Worm (Caenorhabditis elegans) whole organism, L2 larva: Measurements from ENCODE around the gene C07H4.1.

ENCODE experiments used
- C34F6.9 ChIP-seq: fragments of 150-350 bp; optimal IDR thresholded peaks from 2 replicates; lab custom pipeline; 2014; ENCODE audit warnings: missing biosample characterization, missing genetic modification characterization
- F13H6.1 ChIP-seq: sonication (generic microtip); optimal IDR thresholded peaks from 2 replicates; lab custom pipeline; 2016; ENCODE audit warnings: missing genetic modification characterization, missing compliant biosample characterization
- R02D3.7 ChIP-seq: fragments of 150-350 bp; optimal IDR thresholded peaks from 2 replicates; lab custom pipeline; 2014; ENCODE audit warnings: missing biosample characterization, missing genetic modification characterization
- alr-1 ChIP-seq: fragments of 150-350 bp; optimal IDR thresholded peaks from 2 replicates; lab custom pipeline; 2014; ENCODE audit warnings: missing biosample characterization, missing genetic modification characterization
- aly-2 ChIP-seq: fragments of 150-350 bp; optimal IDR thresholded peaks from 2 replicates; lab custom pipeline; 2014; ENCODE audit warnings: missing biosample characterization, missing genetic modification characterization
- ama-1 ChIP-seq: fragments of 150-350 bp; optimal IDR thresholded peaks from 2 replicates; lab custom pipeline; 2018; ENCODE audit warnings: inconsistent platforms
- blmp-1 ChIP-seq: sonication (generic microtip); optimal IDR thresholded peaks from 2 replicates; lab custom pipeline; 2017; ENCODE audit warnings: missing genetic modification characterization, mild to moderate bottlenecking, missing compliant biosample characterization, antibody characterized with exemption, moderate library complexity; ENCODE audit not compliant: insufficient read depth
- ceh-16 ChIP-seq: fragments of 150-350 bp; optimal IDR thresholded peaks from 2 replicates; lab custom pipeline; 2014; ENCODE audit warnings: missing biosample characterization, missing genetic modification characterization
- ceh-82 ChIP-seq: fragments of 150-350 bp; optimal IDR thresholded peaks from 2 replicates; lab custom pipeline; 2014; ENCODE audit warnings: missing biosample characterization, missing genetic modification characterization
- crh-2 ChIP-seq: sonication (generic microtip); optimal IDR thresholded peaks from 2 replicates; lab custom pipeline; 2017; ENCODE audit warnings: missing biosample characterization, missing genetic modification characterization
- egl-27 ChIP-seq: sonication (generic microtip); optimal IDR thresholded peaks from 3 replicates; lab custom pipeline; 2017; ENCODE audit warnings: missing biosample characterization, missing genetic modification reagents, missing genetic modification characterization
- elt-1 ChIP-seq: fragments of 150-350 bp; optimal IDR thresholded peaks from 2 replicates; lab custom pipeline; 2014; ENCODE audit warnings: missing biosample characterization, missing genetic modification characterization
- elt-3 ChIP-seq: sonication (generic microtip); optimal IDR thresholded peaks from 2 replicates; lab custom pipeline; 2017; ENCODE audit warnings: missing biosample characterization, missing genetic modification characterization
- fos-1 ChIP-seq: fragments of 150-350 bp; optimal IDR thresholded peaks from 2 replicates; lab custom pipeline; 2014; ENCODE audit warnings: missing biosample characterization, missing genetic modification characterization
- gmeb-1 ChIP-seq: fragments of 150-350 bp; optimal IDR thresholded peaks from 2 replicates; lab custom pipeline; 2014; ENCODE audit warnings: missing biosample characterization, missing genetic modification characterization
- lin-13 ChIP-seq: fragments of 150-350 bp; optimal IDR thresholded peaks from 2 replicates; lab custom pipeline; 2014; ENCODE audit warnings: missing biosample characterization, missing genetic modification reagents, missing genetic modification characterization
- lsy-2 ChIP-seq, 2 experiments: fragments of 150-350 bp in 1 of 2; sonication (generic microtip) in 1 of 2; optimal IDR thresholded peaks; 2 replicates each; lab custom pipeline; 2014 to 2017; ENCODE audit warnings: missing biosample characterization in 2 of 2, missing genetic modification characterization in 2 of 2
- mab-5 ChIP-seq: fragments of 150-350 bp; optimal IDR thresholded peaks from 2 replicates; lab custom pipeline; 2014; ENCODE audit warnings: missing biosample characterization, missing genetic modification characterization
- mbf-1 ChIP-seq: sonication (generic microtip); optimal IDR thresholded peaks from 2 replicates; lab custom pipeline; 2017; ENCODE audit warnings: missing biosample characterization, missing genetic modification characterization
- nhr-10 ChIP-seq: sonication (generic microtip); optimal IDR thresholded peaks from 2 replicates; lab custom pipeline; 2017; ENCODE audit warnings: missing biosample characterization, missing genetic modification characterization
- nhr-129 ChIP-seq: fragments of 150-350 bp; optimal IDR thresholded peaks from 2 replicates; lab custom pipeline; 2014; ENCODE audit warnings: missing biosample characterization, missing genetic modification characterization
- nhr-23 ChIP-seq: fragments of 150-350 bp; optimal IDR thresholded peaks from 2 replicates; lab custom pipeline; 2014; ENCODE audit warnings: missing biosample characterization, missing genetic modification reagents, missing genetic modification characterization
- nhr-25 ChIP-seq: fragments of 150-350 bp; sonication (generic microtip); optimal IDR thresholded peaks from 3 replicates; lab custom pipeline; 2014; ENCODE audit warnings: missing biosample characterization, missing genetic modification characterization
- nhr-6 ChIP-seq: fragments of 150-350 bp; optimal IDR thresholded peaks from 2 replicates; lab custom pipeline; 2014; ENCODE audit warnings: missing biosample characterization, missing genetic modification characterization
- sem-4 ChIP-seq: fragments of 150-350 bp; optimal IDR thresholded peaks from 2 replicates; lab custom pipeline; 2014; ENCODE audit warnings: missing biosample characterization, missing genetic modification reagents, missing genetic modification characterization
- sma-9 ChIP-seq, 2 experiments: fragments of 150-350 bp in 1 of 2; sonication (generic microtip) in 1 of 2; optimal IDR thresholded peaks; 2 replicates each; lab custom pipeline; 2014 to 2016; ENCODE audit warnings: missing genetic modification characterization in 2 of 2, mild to moderate bottlenecking in 1 of 2, missing biosample characterization in 1 of 2, missing compliant biosample characterization in 1 of 2, missing genetic modification reagents in 1 of 2, moderate library complexity in 1 of 2
- unc-39 ChIP-seq: fragments of 150-350 bp; optimal IDR thresholded peaks from 2 replicates; lab custom pipeline; 2014; ENCODE audit warnings: missing biosample characterization, missing genetic modification characterization
- ztf-1 ChIP-seq: fragments of 200-800 bp; sonication (Bioruptor generic); conservative IDR thresholded peaks from 2 replicates; pipeline ENCODE4 v1.3.6; 2022; ENCODE audit warnings: missing genetic modification characterization, missing compliant biosample characterization
- ztf-11 ChIP-seq: sonication (generic microtip); optimal IDR thresholded peaks from 2 replicates; lab custom pipeline; 2017; ENCODE audit warnings: missing biosample characterization, missing genetic modification characterization
- ztf-4 ChIP-seq: fragments of 150-350 bp; optimal IDR thresholded peaks from 2 replicates; lab custom pipeline; 2014; ENCODE audit warnings: missing biosample characterization, missing genetic modification characterization

Gene C07H4.1

DNA sequence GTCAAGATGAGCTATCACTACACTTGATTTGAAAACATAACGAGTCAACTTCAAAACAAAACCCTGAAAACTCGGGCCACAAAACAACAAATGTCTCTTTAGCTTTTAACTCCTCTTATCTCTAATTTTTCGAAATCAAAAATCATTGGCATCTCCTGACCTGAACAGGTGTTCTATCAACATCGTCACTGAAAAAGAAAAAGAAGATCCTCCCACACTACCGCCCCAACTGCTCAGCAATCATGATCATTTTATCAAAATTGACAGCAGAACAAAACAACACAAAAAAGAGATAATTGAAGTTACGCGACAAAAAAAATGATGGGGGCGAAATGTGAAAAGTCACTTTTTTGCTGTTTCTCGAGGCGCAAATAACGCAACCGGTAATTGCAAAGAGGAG is 15.1 kb downstream of the C07H4.1 start:
- TF ChIP-seq nhr-129 = peak; percentile 15
- TF ChIP-seq sem-4 (tag; lab: Kevin White, UChicago) = no peak
- TF ChIP-seq F13H6.1 (tag; lab: Kevin White, UChicago) = peak; percentile 53
- peak; percentile 42 for TF ChIP-seq C34F6.9 (tag; lab: Kevin White, UChicago)

DNA sequence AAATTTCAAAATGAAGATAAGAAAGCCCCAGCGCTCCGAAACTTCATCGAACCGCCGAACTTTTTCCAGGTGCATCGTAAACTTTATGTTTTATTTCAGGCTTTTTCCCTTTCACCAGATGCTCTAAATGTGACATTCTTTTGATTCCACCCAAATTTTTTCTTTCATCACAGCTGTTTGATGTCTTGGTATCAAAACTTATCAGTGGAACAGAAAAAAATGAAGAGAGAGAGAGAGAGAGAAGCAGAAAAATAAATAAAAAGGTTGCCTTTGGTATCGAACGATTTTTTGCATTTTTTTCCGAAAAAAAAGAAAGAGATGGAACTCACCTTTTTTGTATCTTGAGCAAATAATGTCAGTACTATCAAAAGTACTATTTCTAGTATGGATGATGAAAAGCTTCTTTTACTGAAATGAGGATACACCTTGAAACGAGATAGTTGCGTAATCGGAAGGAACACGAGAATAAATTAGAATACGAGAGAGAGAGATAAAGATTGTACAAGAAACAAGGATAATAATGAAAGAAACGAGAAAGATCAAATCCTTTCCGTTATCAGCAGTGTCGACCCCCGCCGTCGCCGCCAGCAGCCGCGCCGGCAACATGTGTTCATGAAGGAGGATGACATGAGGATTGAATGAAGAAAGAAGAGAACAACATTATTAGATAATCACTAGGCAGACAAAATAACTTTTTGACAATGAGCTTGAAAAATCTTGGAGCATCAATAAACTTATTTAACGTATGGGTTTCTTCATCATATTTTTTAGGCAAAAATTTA is 17.2 kb downstream of the C07H4.1 start:
- TF ChIP-seq crh-2 (no peak), fos-1 (peak; percentile 37), F13H6.1 (tag; lab: Kevin White, UChicago) (peak; percentile 3), lsy-2 (tag; optimal IDR thresholded peaks at IDR 0.05; lab: Kevin White, UChicago) (peak in 1 of 2 experiments; percentile 5), sma-9 (GFP tag; optimal IDR thresholded peaks at IDR 0.05; lab: Kevin White, UChicago) (peak; percentile 70), sma-9 (tag; optimal IDR thresholded peaks at IDR 0.05; lab: Kevin White, UChicago) (no peak), ztf-1 (GFP tag; lab: Robert Waterston, UW) (no peak)

DNA sequence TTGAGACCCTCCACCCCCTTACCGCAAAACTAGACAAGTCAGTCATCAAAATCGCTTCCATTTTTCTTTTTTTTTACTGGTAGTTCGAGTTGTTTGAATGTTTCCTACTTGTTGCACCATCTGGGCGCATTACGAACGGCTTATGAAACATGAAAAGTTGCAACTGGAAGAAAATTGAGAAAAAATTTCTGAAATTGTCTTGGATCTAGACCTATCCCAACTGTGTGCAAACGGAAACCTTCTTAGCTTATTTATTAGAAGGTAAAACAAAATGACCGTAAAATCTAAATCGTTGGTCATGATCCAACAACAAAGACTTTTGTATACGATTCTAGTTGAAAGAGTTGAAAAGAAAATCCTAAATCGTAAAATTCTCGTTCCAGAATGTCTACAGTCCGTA is 19.0 kb downstream of the C07H4.1 start:
- no peak for TF ChIP-seq aly-2 (tag; lab: Kevin White, UChicago)
- TF ChIP-seq nhr-23 (tag; lab: Kevin White, UChicago) = no peak
- no peak for TF ChIP-seq mab-5
- no peak for TF ChIP-seq nhr-25 (tag; lab: Kevin White, UChicago)
- no peak for TF ChIP-seq R02D3.7 (tag; lab: Kevin White, UChicago)
- TF ChIP-seq ama-1 = no peak
- TF ChIP-seq lin-13 (GFP tag; lab: Kevin White, UChicago) = no peak
- no peak for TF ChIP-seq nhr-10 (tag; lab: Kevin White, UChicago)
- no peak for TF ChIP-seq ceh-82 (tag; lab: Kevin White, UChicago)
- TF ChIP-seq egl-27 (tag; lab: Kevin White, UChicago) = no peak
- TF ChIP-seq ztf-1 (GFP tag; lab: Robert Waterston, UW) = no peak
- TF ChIP-seq alr-1 (tag; lab: Kevin White, UChicago) = no peak
- TF ChIP-seq nhr-129 = no peak

DNA sequence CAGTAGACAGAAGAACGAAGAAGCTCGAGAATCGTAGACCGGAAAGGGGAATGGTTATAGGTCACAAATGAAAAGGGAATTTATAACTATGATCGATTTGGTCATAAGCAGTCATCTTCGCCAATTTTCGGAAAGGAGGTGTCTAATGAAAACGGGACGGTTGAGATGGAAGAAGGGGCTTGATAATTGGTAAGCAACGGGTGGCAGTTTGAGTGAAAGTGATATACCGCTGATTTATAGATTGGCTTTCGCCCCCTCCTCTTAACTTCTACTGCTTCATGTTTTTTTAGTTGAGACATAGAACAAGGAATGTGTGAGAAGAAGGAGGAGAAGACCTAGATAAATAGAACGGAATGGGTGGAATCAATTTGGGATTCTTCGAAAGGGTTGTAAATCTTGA is 20.7 kb downstream of the C07H4.1 start:
- TF ChIP-seq elt-3 (tag; lab: Kevin White, UChicago) (no peak), egl-27 (tag; lab: Kevin White, UChicago) (peak; percentile 7), blmp-1 (peak; percentile 46)

DNA sequence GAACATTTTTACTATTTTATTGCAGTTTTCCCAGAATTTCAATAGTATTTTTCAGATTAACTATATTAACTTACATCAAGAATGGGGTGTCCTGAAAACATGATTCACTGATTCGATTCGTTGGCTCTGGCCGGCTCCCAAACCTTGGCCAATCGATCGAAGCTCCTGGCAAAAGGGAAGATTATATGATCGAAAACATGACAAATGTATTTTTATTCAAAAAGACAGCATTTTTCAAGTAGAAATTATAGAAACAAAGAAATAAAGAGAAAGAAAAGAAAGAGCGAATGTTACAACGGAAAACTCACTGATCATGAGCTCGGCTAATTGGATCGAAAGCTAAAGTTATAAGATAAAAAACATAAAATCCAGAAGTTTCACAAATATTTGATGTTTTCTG is 22.7 kb downstream of the C07H4.1 start, which contains the start of gene T24B8.4:
T24B8.4 (minus strand) TSS at position 101 of the 400 bp plus-strand sequence.
- no peak for TF ChIP-seq ztf-4 (tag; lab: Kevin White, UChicago)
- no peak for TF ChIP-seq elt-1
- no peak for TF ChIP-seq unc-39
- TF ChIP-seq lsy-2 (tag; optimal IDR thresholded peaks at IDR 0.05; lab: Kevin White, UChicago) = no peak
- no peak for TF ChIP-seq nhr-129
- TF ChIP-seq ztf-11 (tag; lab: Kevin White, UChicago) = no peak
- no peak for TF ChIP-seq nhr-10 (tag; lab: Kevin White, UChicago)
- TF ChIP-seq R02D3.7 (tag; lab: Kevin White, UChicago) = no peak
- TF ChIP-seq gmeb-1 (tag; lab: Kevin White, UChicago) = no peak

DNA sequence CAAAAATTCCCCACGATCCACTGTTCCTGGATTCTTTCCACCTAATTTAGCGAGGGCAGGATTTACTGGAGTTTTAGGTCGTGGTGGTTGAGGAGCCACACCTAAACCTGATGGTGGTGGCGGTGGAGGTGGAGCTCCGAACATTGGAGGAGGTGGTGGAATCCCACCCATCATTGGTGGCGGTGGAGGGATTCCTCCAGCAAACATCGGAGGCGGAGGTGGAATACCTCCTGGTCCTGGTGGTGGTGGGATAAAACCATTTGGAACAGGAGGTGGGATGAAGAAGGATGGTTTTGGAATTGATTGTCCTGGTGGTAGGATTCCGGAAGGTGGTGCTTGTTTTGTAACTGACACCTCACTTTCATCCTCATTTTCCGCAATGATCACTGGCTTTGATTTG is 23.6 kb downstream of the C07H4.1 start:
- TF ChIP-seq lsy-2 (tag; optimal IDR thresholded peaks at IDR 0.05; lab: Kevin White, UChicago) = no peak
- no peak for TF ChIP-seq ceh-16
- no peak for TF ChIP-seq mbf-1 (tag; lab: Kevin White, UChicago)
- TF ChIP-seq nhr-6 (tag; lab: Kevin White, UChicago) = no peak
- no peak for TF ChIP-seq ceh-82 (tag; lab: Kevin White, UChicago)
- TF ChIP-seq crh-2 = no peak
- no peak for TF ChIP-seq ztf-11 (tag; lab: Kevin White, UChicago)
- TF ChIP-seq lin-13 (GFP tag; lab: Kevin White, UChicago) = no peak
- TF ChIP-seq, all 48 proteins: peak for 0
